Fruit fly (Drosophila melanogaster): ENCODE results near the gene CG5555.

CG5555 gene

dm6 chr3R:19166077-19166778, 14.1 kb downstream of the CG5555 start (continued):
- peak; percentile 39 for TF ChIP-seq pho (GFP tag; optimal IDR thresholded peaks at IDR 0.05)
- TF ChIP-seq fd3F (GFP tag; optimal IDR thresholded peaks at IDR 0.05) = no peak
- TF ChIP-seq sd (tag; optimal IDR thresholded peaks at IDR 0.05) = peak; percentile 60
- no peak for TF ChIP-seq Rx (GFP tag; IDR thresholded peaks at IDR 0.05)
- 0 out of 3 replicates have a peak, but pooled peaks have one; percentile 35 for TF ChIP-seq CG2199 (GFP tag; IDR thresholded peaks at IDR 0.05)
- no peak for TF ChIP-seq ara (GFP tag; IDR thresholded peaks at IDR 0.05)
- no peak for TF ChIP-seq grn (GFP tag; optimal IDR thresholded peaks at IDR 0.05)
- no peak for TF ChIP-seq tll (GFP tag; optimal IDR thresholded peaks at IDR 0.05)
- no peak for TF ChIP-seq Sry-δ (GFP tag; optimal IDR thresholded peaks at IDR 0.05)
- no peak for TF ChIP-seq aop (GFP tag; IDR thresholded peaks at IDR 0.05)
- no peak for TF ChIP-seq CG6765 (GFP tag; optimal IDR thresholded peaks at IDR 0.05)
- TF ChIP-seq vvl (GFP tag; IDR thresholded peaks at IDR 0.05) = no peak
- no peak for TF ChIP-seq CG11085 (GFP tag; IDR thresholded peaks at IDR 0.05)
- TF ChIP-seq CG5245 (GFP tag; optimal IDR thresholded peaks at IDR 0.05) = no peak
- TF ChIP-seq ems (GFP tag; optimal IDR thresholded peaks at IDR 0.05) = no peak
- TF ChIP-seq corto (GFP tag; optimal IDR thresholded peaks at IDR 0.05) = no peak
- no peak for TF ChIP-seq CG10979 (tag; optimal IDR thresholded peaks at IDR 0.05)
- TF ChIP-seq HmgZ (tag; optimal IDR thresholded peaks at IDR 0.05) = no peak
- TF ChIP-seq Oli (tag; optimal IDR thresholded peaks at IDR 0.05) = no peak
- TF ChIP-seq CG17612 (GFP tag; IDR thresholded peaks at IDR 0.05) = no peak
- no peak for TF ChIP-seq CG18262 (tag; optimal IDR thresholded peaks at IDR 0.05)
- TF ChIP-seq CG12659 (GFP tag; optimal IDR thresholded peaks at IDR 0.05) = no peak
- TF ChIP-seq Hey (tag; optimal IDR thresholded peaks at IDR 0.05) = no peak
- no peak for TF ChIP-seq CG10267 (tag; optimal IDR thresholded peaks at IDR 0.05)
- no peak for TF ChIP-seq CG17359 (tag; optimal IDR thresholded peaks at IDR 0.05)
- no peak for TF ChIP-seq trh (GFP tag; optimal IDR thresholded peaks at IDR 0.05)
- TF ChIP-seq toy (GFP tag; IDR thresholded peaks at IDR 0.05) = no peak
- TF ChIP-seq exex (tag; optimal IDR thresholded peaks at IDR 0.05) = no peak
- no peak for TF ChIP-seq CG12744 (GFP tag; optimal IDR thresholded peaks at IDR 0.05)
- peak in 1 of 3 experiments; percentile 1 for TF ChIP-seq Stat92E (GFP tag; optimal IDR thresholded peaks at IDR 0.05)
- TF ChIP-seq CG4854 (GFP tag; optimal IDR thresholded peaks at IDR 0.05) = no peak
- no peak for TF ChIP-seq zf30C (GFP tag; optimal IDR thresholded peaks at IDR 0.05)
- no peak for TF ChIP-seq salm (tag; optimal IDR thresholded peaks at IDR 0.05)
- no peak for TF ChIP-seq ftz-f1 (GFP tag; optimal IDR thresholded peaks at IDR 0.05)
- TF ChIP-seq cwo (GFP tag; optimal IDR thresholded peaks at IDR 0.05) = no peak
- TF ChIP-seq tna (GFP tag; IDR thresholded peaks at IDR 0.05; ENCODE audit: partially characterized antibody) = no peak
- no peak for TF ChIP-seq Atf3 (GFP tag; optimal IDR thresholded peaks at IDR 0.05)
- no peak for TF ChIP-seq sisA (GFP tag; IDR thresholded peaks at IDR 0.05)
- TF ChIP-seq Pdp1 (GFP tag; optimal IDR thresholded peaks at IDR 0.05) = peak in 1 of 2 experiments; percentile 37
- TF ChIP-seq Sox100B (GFP tag; optimal IDR thresholded peaks at IDR 0.05) = no peak
- TF ChIP-seq br (optimal IDR thresholded peaks at IDR 0.05) = no peak
- no peak for TF ChIP-seq Nf-YC (tag; optimal IDR thresholded peaks at IDR 0.05)
- peak; percentile 35 for TF ChIP-seq CG12769 (tag; optimal IDR thresholded peaks at IDR 0.05)
